Fruit fly (Drosophila melanogaster) whole organism, pupa: ENCODE results near the gene CG32483.

Experiments used
- CG10348 ChIP-seq: fragments of 200-800 bp; sonication (Bioruptor generic); IDR thresholded peaks from 2 replicates; pipeline ENCODE4 v1.3.6; 2022; ENCODE audit warnings: missing biosample characterization, missing genetic modification characterization
- CG13204 ChIP-seq: fragments of 200-800 bp; sonication (Bioruptor generic); optimal IDR thresholded peaks from 2 replicates; lab custom pipeline; 2018; ENCODE audit warnings: missing biosample characterization, mild to moderate bottlenecking, missing genetic modification characterization, moderate library complexity
- CG15710 ChIP-seq: fragments of 200-800 bp; sonication (Bioruptor generic); optimal IDR thresholded peaks from 2 replicates; lab custom pipeline; 2018; ENCODE audit warnings: missing biosample characterization, mild to moderate bottlenecking, missing genetic modification characterization, moderate library complexity
- CG17806 ChIP-seq: fragments of 200-800 bp; sonication (Bioruptor generic); optimal IDR thresholded peaks from 2 replicates; lab custom pipeline; 2018; ENCODE audit warnings: missing biosample characterization, mild to moderate bottlenecking, missing genetic modification characterization, moderate library complexity
- CG32121 ChIP-seq: fragments of 200-800 bp; sonication (Bioruptor generic); IDR thresholded peaks from 2 replicates; pipeline ENCODE4 v1.3.6; 2022; ENCODE audit warnings: missing biosample characterization, missing genetic modification characterization
- CG8301 ChIP-seq: fragments of 200-800 bp; sonication (Bioruptor generic); optimal IDR thresholded peaks from 2 replicates; lab custom pipeline; 2018; ENCODE audit warnings: missing biosample characterization, mild to moderate bottlenecking, missing genetic modification characterization
- CG9948 ChIP-seq: fragments of 200-800 bp; sonication (Bioruptor generic); optimal IDR thresholded peaks from 2 replicates; lab custom pipeline; 2018; ENCODE audit warnings: missing biosample characterization, mild to moderate bottlenecking, missing genetic modification characterization, moderate library complexity
- D1 ChIP-seq: fragments of 200-800 bp; sonication (Bioruptor generic); optimal IDR thresholded peaks from 2 replicates; lab custom pipeline; 2018; ENCODE audit warnings: missing biosample characterization, mild to moderate bottlenecking, missing genetic modification characterization, moderate library complexity
- EcR ChIP-seq: fragments of 200-800 bp; sonication (Bioruptor generic); optimal IDR thresholded peaks from 3 replicates; lab custom pipeline; 2019; ENCODE audit warnings: missing biosample characterization, missing genetic modification characterization, mild to moderate bottlenecking, moderate library complexity, missing genetic modification reagents
- Pif1A ChIP-seq: fragments of 200-800 bp; sonication (Bioruptor generic); optimal IDR thresholded peaks from 3 replicates; lab custom pipeline; 2016; ENCODE audit warnings: missing biosample characterization, missing genetic modification characterization
- Pif1B ChIP-seq: fragments of 200-800 bp; sonication (Bioruptor generic); optimal IDR thresholded peaks from 3 replicates; lab custom pipeline; 2016; ENCODE audit warnings: missing biosample characterization, missing genetic modification characterization
- Snoo ChIP-seq: fragments of 200-800 bp; sonication (Bioruptor generic); optimal IDR thresholded peaks from 3 replicates; lab custom pipeline; 2017; ENCODE audit warnings: missing biosample characterization, mild to moderate bottlenecking, missing genetic modification characterization, inconsistent platforms
- fd96Ca ChIP-seq: fragments of 200-800 bp; sonication (Bioruptor generic); IDR thresholded peaks from 3 replicates; pipeline ENCODE4 v1.3.6; 2022; ENCODE audit warnings: missing biosample characterization, missing genetic modification characterization
- gl ChIP-seq: fragments of 200-800 bp; sonication (Bioruptor generic); optimal IDR thresholded peaks from 2 replicates; lab custom pipeline; 2018; ENCODE audit warnings: missing biosample characterization, mild to moderate bottlenecking, missing genetic modification characterization

DNA sequence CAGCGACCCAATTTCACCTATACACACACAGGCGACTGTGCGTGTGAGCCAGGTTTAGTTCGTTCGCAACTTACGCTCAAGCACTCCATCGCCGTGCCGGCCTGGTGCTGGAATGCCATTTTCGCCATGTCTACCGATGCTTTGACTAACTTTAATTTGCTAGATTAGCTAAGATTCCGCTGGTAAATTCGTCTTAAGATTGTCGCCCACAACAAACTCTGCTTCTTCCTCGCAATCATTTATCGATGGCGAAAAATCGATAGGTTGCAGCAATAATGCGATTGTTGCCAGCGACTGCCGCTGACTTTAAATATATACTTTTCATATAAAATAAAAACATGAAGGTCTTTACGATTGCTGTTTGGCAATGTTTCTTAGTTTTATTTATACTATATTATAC lies 37.2 kb downstream of the CG32483 start, which contains the start of gene CG3402:
- TF ChIP-seq CG17806 (tag; lab: Kevin White, UChicago): no peak
- no peak for TF ChIP-seq CG10348 (GFP tag; lab: Robert Waterston, UW)
- no peak for TF ChIP-seq CG32121 (GFP tag; lab: Robert Waterston, UW)
- TF ChIP-seq CG15710: no peak
- no peak for TF ChIP-seq CG9948 (tag; lab: Kevin White, UChicago)
- TF ChIP-seq EcR (GFP tag; lab: Kevin White, UChicago): peak; percentile 19
- TF ChIP-seq Pif1B (GFP tag; lab: Kevin White, UChicago): no peak
- TF ChIP-seq gl (tag; lab: Kevin White, UChicago): no peak
- TF ChIP-seq CG8301 (tag; lab: Kevin White, UChicago): no peak
- TF ChIP-seq Snoo (tag; lab: Kevin White, UChicago): no peak
- no peak for TF ChIP-seq fd96Ca (GFP tag; lab: Robert Waterston, UW)
- no peak for TF ChIP-seq Pif1A (GFP tag; lab: Kevin White, UChicago)
- TF ChIP-seq D1 (tag; lab: Kevin White, UChicago): no peak
- TF ChIP-seq CG13204 (GFP tag; lab: Kevin White, UChicago): no peak
